Fruit fly (Drosophila melanogaster): Measurements from ENCODE around the gene CG34133.
"Not testable (repeated sequence)": the region's sequence is repeated elsewhere in the genome, so short reads cannot be mapped to it uniquely, and the experiment has no call there.

Gene CG34133

DNA sequence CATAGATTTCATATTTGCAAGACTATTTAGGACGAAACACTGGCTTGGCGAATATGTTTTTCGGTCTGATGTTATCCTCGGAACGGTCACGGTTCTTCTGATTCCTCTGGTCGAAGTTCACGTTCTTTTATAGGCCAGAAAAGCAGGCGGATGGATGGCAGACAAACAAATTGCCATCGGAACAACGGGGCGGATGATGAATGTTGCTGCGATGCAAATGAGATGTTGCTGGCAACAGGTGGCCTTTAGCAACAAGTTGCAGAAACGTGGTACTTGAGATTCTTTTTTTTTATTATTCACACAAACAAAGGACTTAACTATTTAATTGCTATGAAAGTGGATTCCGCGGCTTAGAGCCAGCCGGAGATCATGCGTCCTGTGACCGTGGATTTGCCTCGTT lies 45.1 kb downstream of the CG34133 start, which contains the start of gene Capa:
TSS of gene Capa (minus strand) at position 101 of the 400 bp plus-strand sequence.
- TF ChIP-seq net (GFP tag; optimal IDR thresholded peaks at IDR 0.05) (no peak), fd59A (GFP tag; optimal IDR thresholded peaks at IDR 0.05) (no peak), dac (GFP tag; optimal IDR thresholded peaks at IDR 0.05) (no peak), topi (GFP tag; optimal IDR thresholded peaks at IDR 0.05) (no peak), lz (GFP tag; optimal IDR thresholded peaks at IDR 0.05) (no peak), Met (GFP tag; optimal IDR thresholded peaks at IDR 0.05) (no peak), fd85E (GFP tag; optimal IDR thresholded peaks at IDR 0.05) (no peak), vri (GFP tag; optimal IDR thresholded peaks at IDR 0.05) (no peak), Eip93F (GFP tag; optimal IDR thresholded peaks at IDR 0.05) (no peak), Eip75B (GFP tag; optimal IDR thresholded peaks at IDR 0.05) (no peak), CG34406 (GFP tag; optimal IDR thresholded peaks at IDR 0.05) (no peak), CG10669 (GFP tag; optimal IDR thresholded peaks at IDR 0.05) (no peak), CG8119 (GFP tag; IDR thresholded peaks at IDR 0.05) (no peak)

DNA sequence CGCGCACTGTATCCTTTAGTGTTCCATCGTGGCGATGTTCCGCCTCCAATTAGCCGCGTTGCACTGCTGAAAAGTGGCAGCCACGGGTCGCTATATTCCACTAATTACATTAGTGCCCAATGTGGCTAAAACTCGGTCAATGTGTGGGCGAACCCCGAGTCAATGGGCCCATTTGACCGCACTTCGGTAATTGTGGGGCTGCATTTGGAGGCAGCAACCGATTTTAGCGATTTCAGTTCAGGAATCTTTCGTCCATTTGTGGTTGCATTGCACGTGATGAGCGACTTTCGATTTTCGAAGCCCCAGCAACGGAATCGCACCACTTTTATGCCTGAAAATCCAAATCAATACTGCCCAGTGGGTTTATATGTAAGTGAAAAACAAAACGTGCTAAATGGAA lies 51.0 kb downstream of the CG34133 start, which contains the start of gene trp:
TSS of gene trp (minus strand) at position 101 of the 400 bp plus-strand sequence.
- TF ChIP-seq CG10631 (GFP tag; optimal IDR thresholded peaks at IDR 0.05) (no peak), CG3919 (GFP tag; optimal IDR thresholded peaks at IDR 0.05) (no peak), lz (GFP tag; optimal IDR thresholded peaks at IDR 0.05) (no peak), Sox15 (GFP tag; optimal IDR thresholded peaks at IDR 0.05) (no peak), Smox (GFP tag; optimal IDR thresholded peaks at IDR 0.05) (no peak), pdm3 (GFP tag; optimal IDR thresholded peaks at IDR 0.05) (no peak), salr (GFP tag; optimal IDR thresholded peaks at IDR 0.05) (no peak), Eip78C (GFP tag) (no peak), CG32006 (GFP tag; optimal IDR thresholded peaks at IDR 0.05) (no peak), CG4318 (GFP tag; optimal IDR thresholded peaks at IDR 0.05) (no peak), OdsH (GFP tag; optimal IDR thresholded peaks at IDR 0.05) (no peak)

DNA sequence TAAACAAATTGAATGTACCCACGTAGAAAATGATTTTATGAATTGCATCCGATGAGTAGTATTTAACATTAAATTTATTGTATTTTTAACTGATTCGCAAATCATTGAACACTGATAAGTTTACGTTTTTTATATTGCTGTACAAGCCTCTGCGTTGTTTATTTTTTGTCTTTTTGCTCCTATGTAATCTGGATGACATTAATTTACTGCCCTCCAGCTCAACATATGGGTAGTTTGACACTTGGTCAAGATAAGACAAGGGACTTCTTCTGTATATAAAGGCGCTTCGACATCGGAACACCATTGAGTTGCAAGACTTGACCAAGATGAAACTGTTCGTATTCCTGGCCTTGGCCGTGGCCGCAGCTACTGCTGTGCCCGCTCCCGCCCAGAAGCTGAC lies 52.8 kb downstream of the CG34133 start, which contains the start of gene Jon99Ciii:
TSS of gene Jon99Ciii (plus strand) at position 301 of the 400 bp plus-strand sequence.
- TF ChIP-seq svp (GFP tag) = peak; percentile 42

DNA sequence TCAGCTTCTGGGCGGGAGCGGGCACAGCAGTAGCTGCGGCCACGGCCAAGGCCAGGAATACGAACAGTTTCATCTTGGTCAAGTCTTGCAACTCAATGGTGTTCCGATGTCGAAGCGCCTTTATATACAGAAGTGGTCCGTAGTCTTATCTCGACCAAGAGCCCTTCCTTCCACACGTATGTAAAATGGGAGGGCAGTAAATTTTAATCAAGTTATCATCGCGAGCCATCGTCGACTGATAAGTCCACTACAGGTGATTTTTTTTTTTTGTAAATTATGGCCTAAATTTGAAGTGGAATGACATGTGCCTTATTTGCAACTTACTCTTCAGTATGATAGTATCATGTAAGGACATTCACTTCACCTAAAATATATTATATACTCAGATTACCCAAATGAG lies 55.4 kb downstream of the CG34133 start, which contains the start of gene Jon99Cii:
TSS of gene Jon99Cii (minus strand) at position 101 of the 400 bp plus-strand sequence.
- not testable (repeated sequence) for TF ChIP-seq CG31627 (GFP tag; optimal IDR thresholded peaks at IDR 0.05); CG16779 (tag; optimal IDR thresholded peaks at IDR 0.05); Eip93F (GFP tag; optimal IDR thresholded peaks at IDR 0.05)
